In the genomic region with DNA sequence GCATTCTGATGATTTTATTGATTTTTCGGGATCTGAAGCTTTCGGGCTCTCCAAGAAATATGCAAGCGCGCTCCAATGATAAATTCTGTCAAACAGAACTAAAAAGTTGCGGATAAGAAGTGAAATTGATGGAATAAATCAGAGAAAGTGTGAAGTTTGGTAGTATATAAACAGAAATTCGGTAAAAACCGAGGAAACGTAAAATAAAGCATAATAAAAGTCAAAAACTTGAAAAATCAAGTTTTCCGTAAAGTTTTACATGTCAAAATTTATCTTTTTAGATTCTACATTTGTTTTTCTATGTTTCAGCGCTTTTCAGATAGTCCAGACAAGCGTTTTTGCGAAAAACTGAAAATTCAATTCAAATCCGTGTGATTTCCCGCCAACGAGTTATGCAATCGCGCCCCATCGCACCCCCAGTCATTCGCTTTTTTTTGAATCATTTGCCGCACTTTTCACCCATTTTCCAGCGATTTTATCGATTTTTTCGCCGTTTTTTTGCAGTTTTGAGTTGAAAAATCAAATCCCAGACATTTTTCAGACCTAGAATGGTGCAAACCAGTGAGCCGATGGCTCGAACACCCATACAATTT, we compare ENCODE assay signal across 3 worm cellular contexts.
TF ChIP-seq lines count a peak whose summit lies in the region.

Gene Y54F10BM.13 (minus strand): TSS at position 51 of the 593 bp plus-strand sequence.
Gene ppm-1.D (plus strand): TSS at position 540 of the 593 bp plus-strand sequence.

TF ChIP-seq in whole organism, L1 larva, 84 proteins besides CTCF, POLR2A, EP300 and RAD21 (continued from another document):
- no peak for TF ChIP-seq Y116A8C.19 (tag; optimal IDR thresholded peaks at IDR 0.05; lab: Kevin White, UChicago; ENCODE audit: borderline replicate concordance)
- peak; percentile 52 for TF ChIP-seq F16B12.6 (tag; optimal IDR thresholded peaks at IDR 0.05; lab: Kevin White, UChicago)
- TF ChIP-seq C04F5.9 (tag; optimal IDR thresholded peaks at IDR 0.05; lab: Kevin White, UChicago): peak; percentile 3
- TF ChIP-seq zip-4 (GFP tag; optimal IDR thresholded peaks at IDR 0.05; lab: Kevin White, UChicago): no peak
- TF ChIP-seq zag-1 (tag; optimal IDR thresholded peaks at IDR 0.05; lab: Kevin White, UChicago): no peak
- peak; percentile 28 for TF ChIP-seq nhr-85 (tag; lab: Kevin White, UChicago)
- no peak for TF ChIP-seq nhr-71 (tag; optimal IDR thresholded peaks at IDR 0.05; lab: Kevin White, UChicago)
- TF ChIP-seq nhr-76 (tag; optimal IDR thresholded peaks at IDR 0.05; lab: Kevin White, UChicago): no peak
- no peak for TF ChIP-seq egl-27 (tag; optimal IDR thresholded peaks at IDR 0.05; lab: Kevin White, UChicago)
- TF ChIP-seq xbp-1 (tag; optimal IDR thresholded peaks at IDR 0.05; lab: Kevin White, UChicago): peak; percentile 42
- TF ChIP-seq lsy-2 (tag; optimal IDR thresholded peaks at IDR 0.05; lab: Kevin White, UChicago): peak; percentile 39 to 65
- peak; percentile 54 for TF ChIP-seq lin-15B (tag; optimal IDR thresholded peaks at IDR 0.05; lab: Kevin White, UChicago)
- no peak for TF ChIP-seq egl-13 (tag; optimal IDR thresholded peaks at IDR 0.05; lab: Kevin White, UChicago)
- peak; percentile 34 for TF ChIP-seq ceh-90 (tag; optimal IDR thresholded peaks at IDR 0.05; lab: Kevin White, UChicago)
- peak in 1 of 3 experiments; percentile 41 for TF ChIP-seq ceh-82 (tag; optimal IDR thresholded peaks at IDR 0.05; lab: Kevin White, UChicago)
- no peak for TF ChIP-seq ceh-63 (GFP tag; optimal IDR thresholded peaks at IDR 0.05; lab: Kevin White, UChicago)
- TF ChIP-seq hpl-2 (GFP tag; optimal IDR thresholded peaks at IDR 0.05; lab: Kevin White, UChicago): no peak
- peak; percentile 49; the same call in 1 of the 2 replicates for TF ChIP-seq unc-98 (GFP tag; IDR thresholded peaks at IDR 0.05; lab: Robert Waterston, UW)
- TF ChIP-seq ces-1 (GFP tag; optimal IDR thresholded peaks at IDR 0.05; lab: Kevin White, UChicago): no peak
- no peak for TF ChIP-seq unc-30 (tag; optimal IDR thresholded peaks at IDR 0.05; lab: Kevin White, UChicago)
- TF ChIP-seq hlh-17 (GFP tag; optimal IDR thresholded peaks at IDR 0.05; lab: Kevin White, UChicago; ENCODE audit: borderline replicate concordance): no peak
- no peak for TF ChIP-seq unc-130 (tag; optimal IDR thresholded peaks at IDR 0.05; lab: Kevin White, UChicago)
- TF ChIP-seq ama-1 (optimal IDR thresholded peaks at IDR 0.05; lab: Kevin White, UChicago): no peak
- TF ChIP-seq lin-35 (GFP tag; optimal IDR thresholded peaks at IDR 0.05; lab: Kevin White, UChicago): peak; percentile 91 to 95
- no peak for TF ChIP-seq sup-37 (GFP tag; optimal IDR thresholded peaks at IDR 0.05; lab: Kevin White, UChicago)
- peak; percentile 19 for TF ChIP-seq unc-86 (tag; optimal IDR thresholded peaks at IDR 0.05; lab: Kevin White, UChicago)
- TF ChIP-seq elt-3 (tag; optimal IDR thresholded peaks at IDR 0.05; lab: Kevin White, UChicago): no peak
- no peak for TF ChIP-seq alr-1 (tag; optimal IDR thresholded peaks at IDR 0.05; lab: Kevin White, UChicago; ENCODE audit: borderline replicate concordance)
- no peak for TF ChIP-seq sptf-1 (tag; optimal IDR thresholded peaks at IDR 0.05; lab: Kevin White, UChicago)
- TF ChIP-seq pqm-1 (tag; optimal IDR thresholded peaks at IDR 0.05; lab: Kevin White, UChicago): no peak
- no peak for TF ChIP-seq ztf-11 (tag; optimal IDR thresholded peaks at IDR 0.05; lab: Kevin White, UChicago)
- TF ChIP-seq efl-1 (optimal IDR thresholded peaks at IDR 0.05; lab: Kevin White, UChicago): peak; percentile 94 to 97
- peak; percentile 93 to 99 for TF ChIP-seq efl-1 (GFP tag; optimal IDR thresholded peaks at IDR 0.05 in 1 of 2; lab: Kevin White, UChicago)
- TF ChIP-seq fos-1 (tag; optimal IDR thresholded peaks at IDR 0.05; lab: Kevin White, UChicago): no peak

TF ChIP-seq in whole organism, L4 larva, 104 proteins besides CTCF, POLR2A, EP300 and RAD21 (continued from another document):
- TF ChIP-seq Y48G9A.11 (GFP tag; IDR thresholded peaks at IDR 0.05; lab: Robert Waterston, UW): peak; percentile 43; the same call in 1 of the 2 replicates
- TF ChIP-seq lsy-2 (tag; optimal IDR thresholded peaks at IDR 0.05; lab: Kevin White, UChicago): peak in 1 of 2 experiments; percentile 21
TF ChIP-seq in whole organism, L4 larva: peak in this region for 6.

TF ChIP-seq in whole organism, late embryonic, 69 proteins besides CTCF, POLR2A, EP300 and RAD21 (continued from another document):
- TF ChIP-seq nfya-1 (tag; optimal IDR thresholded peaks at IDR 0.05; lab: Kevin White, UChicago) (peak; percentile 18), C08G9.2 (tag; optimal IDR thresholded peaks at IDR 0.05; lab: Kevin White, UChicago) (no peak), ets-4 (tag; optimal IDR thresholded peaks at IDR 0.05; lab: Kevin White, UChicago) (no peak), ceh-48 (tag; optimal IDR thresholded peaks at IDR 0.05; lab: Kevin White, UChicago) (peak; percentile 26)
